Worm (Caenorhabditis elegans): Measurements from ENCODE around the gene D1005.6.

Gene D1005.6

ce11 chrX:1479637-1480036 lies 15.0 kb upstream of the D1005.6 start:
- TF ChIP-seq attf-5 (GFP tag; optimal IDR thresholded peaks at IDR 0.05) (no peak), F57A8.1 (GFP tag; optimal IDR thresholded peaks at IDR 0.05) (no peak), K12H6.12 (tag; optimal IDR thresholded peaks at IDR 0.05) (no peak), pha-4 (tag; optimal IDR thresholded peaks at IDR 0.05) (no peak), ceh-100 (GFP tag; IDR thresholded peaks at IDR 0.05) (no peak), dpl-1 (GFP tag; optimal IDR thresholded peaks at IDR 0.05) (no peak), efl-1 (GFP tag; optimal IDR thresholded peaks at IDR 0.05) (no peak), chd-7 (tag; optimal IDR thresholded peaks at IDR 0.05) (no peak), lir-1 (GFP tag; conservative IDR thresholded peaks at IDR 0.05) (no peak), madf-10 (tag; optimal IDR thresholded peaks at IDR 0.05) (no peak), die-1 (tag; optimal IDR thresholded peaks at IDR 0.05) (no peak), mel-28 (tag; optimal IDR thresholded peaks at IDR 0.05; ENCODE audit: borderline replicate concordance) (no peak), B0336.3 (GFP tag; IDR thresholded peaks at IDR 0.05) (no peak), ceh-79 (tag; optimal IDR thresholded peaks at IDR 0.05) (no peak), let-526 (GFP tag; IDR thresholded peaks at IDR 0.05) (no peak)

ce11 chrX:1479190-1479589 lies 14.6 kb upstream of the D1005.6 start, which contains the start of gene acly-1:
Gene acly-1 (plus strand): TSS chrX:1479542.
- peak; percentile 89 for TF ChIP-seq cebp-1 (GFP tag; IDR thresholded peaks at IDR 0.05)
- TF ChIP-seq cebp-1 (tag; optimal IDR thresholded peaks at IDR 0.05) = peak; percentile 93
- TF ChIP-seq pha-4 (tag; optimal IDR thresholded peaks at IDR 0.05) = no peak
- no peak for TF ChIP-seq snpc-1.1 (tag; optimal IDR thresholded peaks at IDR 0.05; ENCODE audit: insufficient read depth)

- TF ChIP-seq F33H1.4 (GFP tag; IDR thresholded peaks at IDR 0.05) = no peak
- TF ChIP-seq die-1 (tag; optimal IDR thresholded peaks at IDR 0.05) = no peak
- no peak for TF ChIP-seq madf-6 (GFP tag; IDR thresholded peaks at IDR 0.05)
- no peak for TF ChIP-seq lin-40 (tag; optimal IDR thresholded peaks at IDR 0.05)
- TF ChIP-seq Y95B8A.8 (GFP tag; IDR thresholded peaks at IDR 0.05) = no peak
- no peak for TF ChIP-seq nfya-2 (GFP tag; IDR thresholded peaks at IDR 0.05)
- TF ChIP-seq pbrm-1 (GFP tag; IDR thresholded peaks at IDR 0.05) = no peak
- TF ChIP-seq rec-8 (tag; optimal IDR thresholded peaks at IDR 0.05) = no peak
- no peak for TF ChIP-seq let-607 (tag; optimal IDR thresholded peaks at IDR 0.05)
- TF ChIP-seq hsf-1 (GFP tag; IDR thresholded peaks at IDR 0.05) = no peak
- TF ChIP-seq akir-1 (GFP tag; optimal IDR thresholded peaks at IDR 0.05) = no peak
- no peak for TF ChIP-seq hlh-12 (tag; optimal IDR thresholded peaks at IDR 0.05)
- TF ChIP-seq cebp-1 (GFP tag; IDR thresholded peaks at IDR 0.05) = no peak
- TF ChIP-seq cebp-1 (tag; optimal IDR thresholded peaks at IDR 0.05) = no peak
- TF ChIP-seq F57C9.4 (tag; optimal IDR thresholded peaks at IDR 0.05) = no peak
- no peak for TF ChIP-seq Y56A3A.18 (GFP tag; IDR thresholded peaks at IDR 0.05)
- TF ChIP-seq nhr-120 (GFP tag; IDR thresholded peaks at IDR 0.05) = no peak
- TF ChIP-seq ztf-3 (GFP tag; optimal IDR thresholded peaks at IDR 0.05) = no peak
- TF ChIP-seq cebp-2 (GFP tag; IDR thresholded peaks at IDR 0.05) = no peak
- TF ChIP-seq aptf-2 (GFP tag; conservative IDR thresholded peaks at IDR 0.05) = no peak
These were observed 14.0 kb upstream of the D1005.6 start for ce11 chrX:1478569-1478968.

ce11 chrX:1477932-1478331 lies 13.3 kb upstream of the D1005.6 start:
- TF ChIP-seq tbp1 (GFP tag; optimal IDR thresholded peaks at IDR 0.05) (peak; percentile 33), rcor-1 (GFP tag; IDR thresholded peaks at IDR 0.05) (no peak), egl-44 (GFP tag; IDR thresholded peaks at IDR 0.05) (0 out of 2 replicates have a peak, but pooled peaks have one; percentile 21), ztf-26 (tag; optimal IDR thresholded peaks at IDR 0.05) (peak; percentile 85), efl-1 (GFP tag; optimal IDR thresholded peaks at IDR 0.05) (no peak), sea-2 (GFP tag; IDR thresholded peaks at IDR 0.05) (no peak), cebp-1 (GFP tag; IDR thresholded peaks at IDR 0.05) (no peak), cebp-1 (tag; optimal IDR thresholded peaks at IDR 0.05) (peak; percentile 39), pha-4 (tag; optimal IDR thresholded peaks at IDR 0.05) (peak; percentile 18), dox-1 (GFP tag; IDR thresholded peaks at IDR 0.05) (peak; percentile 42; the same call in 1 of the 2 replicates), atf-7 (tag; optimal IDR thresholded peaks at IDR 0.05) (peak; percentile 87), let-607 (tag; optimal IDR thresholded peaks at IDR 0.05) (peak; percentile 36), somi-1 (GFP tag; optimal IDR thresholded peaks at IDR 0.05) (peak; percentile 3), mxl-1 (tag; optimal IDR thresholded peaks at IDR 0.05) (no peak), mcd-1 (GFP tag; IDR thresholded peaks at IDR 0.05) (peak; percentile 11; the same call in 1 of the 2 replicates), repo-1 (tag; optimal IDR thresholded peaks at IDR 0.05) (no peak)
